Fruit fly (Drosophila melanogaster): ENCODE measurements around the gene CG2225.

Gene CG2225

DNA sequence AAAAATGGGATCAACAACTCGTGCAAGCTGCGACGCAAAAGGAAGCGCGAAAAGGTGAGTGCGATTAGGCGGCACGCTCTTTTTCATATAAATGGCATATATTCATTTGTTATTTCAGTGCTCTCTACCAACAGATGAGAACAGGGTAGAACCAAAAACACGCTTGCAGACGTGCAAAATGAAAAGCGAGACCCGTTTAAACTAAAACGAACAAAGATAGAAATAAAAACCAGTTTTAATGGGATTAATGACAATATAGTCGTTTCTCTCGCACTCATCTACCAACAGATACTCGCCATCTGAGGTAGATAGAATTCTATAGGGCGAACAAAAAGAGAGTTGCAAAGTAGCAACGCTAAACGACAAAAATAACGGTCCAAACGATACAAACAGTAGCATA lies 48.8 kb downstream of the CG2225 start (continued):
- TF ChIP-seq CG34422 (GFP tag; IDR thresholded peaks at IDR 0.05) = peak; percentile 8; the same call in 1 of the 3 replicates
- TF ChIP-seq cad (GFP tag; optimal IDR thresholded peaks at IDR 0.05) = no peak
- no peak for TF ChIP-seq maf-S (GFP tag; optimal IDR thresholded peaks at IDR 0.05)
- TF ChIP-seq CG9215 (GFP tag; IDR thresholded peaks at IDR 0.05) = no peak
- TF ChIP-seq dmrt11E (tag; optimal IDR thresholded peaks at IDR 0.05) = no peak
- peak; percentile 77 for TF ChIP-seq CG2199 (GFP tag; IDR thresholded peaks at IDR 0.05)
- TF ChIP-seq Doc3 (GFP tag; IDR thresholded peaks at IDR 0.05; ENCODE audit: partially characterized antibody) = no peak

DNA sequence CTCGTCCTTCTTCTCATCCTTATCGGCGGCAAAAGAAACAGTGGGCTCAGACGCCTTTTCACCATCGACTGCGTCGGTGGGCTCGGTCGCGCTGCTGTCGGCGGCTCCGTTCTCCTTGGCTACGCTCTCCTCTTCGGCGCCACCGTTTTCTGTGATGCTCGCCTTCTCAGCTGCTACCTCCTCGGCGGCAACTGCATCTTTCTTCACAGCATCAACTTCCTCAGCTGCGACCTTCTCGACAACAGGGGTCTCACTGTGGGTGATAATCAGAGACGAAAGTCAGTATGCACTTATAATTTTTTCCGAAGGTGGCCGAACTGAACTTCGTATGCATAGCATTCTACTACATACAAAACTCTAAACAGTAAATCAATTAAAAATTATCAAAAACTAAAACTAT lies 49.4 kb downstream of the CG2225 start:
- TF ChIP-seq CG31224 (GFP tag; IDR thresholded peaks at IDR 0.05) (no peak), CG17829 (tag; optimal IDR thresholded peaks at IDR 0.05) (no peak), crp (GFP tag; optimal IDR thresholded peaks at IDR 0.05) (no peak), ttk (GFP tag; IDR thresholded peaks at IDR 0.05) (peak; percentile 8; the same call in 1 of the 2 replicates), CG34376 (GFP tag; optimal IDR thresholded peaks at IDR 0.05) (no peak), pzg (GFP tag; optimal IDR thresholded peaks at IDR 0.05) (no peak), CG4360 (GFP tag; IDR thresholded peaks at IDR 0.05) (no peak), ci (GFP tag; IDR thresholded peaks at IDR 0.05) (0 out of 3 replicates have a peak, but pooled peaks have one; percentile 28), ken (GFP tag; IDR thresholded peaks at IDR 0.05) (0 out of 3 replicates have a peak, but pooled peaks have one; percentile 17), HLHmδ (GFP tag; optimal IDR thresholded peaks at IDR 0.05) (no peak), Med (GFP tag) (peak; percentile 53), scrt (GFP tag; optimal IDR thresholded peaks at IDR 0.05) (no peak), HLH3B (GFP tag; IDR thresholded peaks at IDR 0.05) (0 out of 2 replicates have a peak, but pooled peaks have one; percentile 8), Deaf1 (tag; optimal IDR thresholded peaks at IDR 0.05) (peak; percentile 13)

DNA sequence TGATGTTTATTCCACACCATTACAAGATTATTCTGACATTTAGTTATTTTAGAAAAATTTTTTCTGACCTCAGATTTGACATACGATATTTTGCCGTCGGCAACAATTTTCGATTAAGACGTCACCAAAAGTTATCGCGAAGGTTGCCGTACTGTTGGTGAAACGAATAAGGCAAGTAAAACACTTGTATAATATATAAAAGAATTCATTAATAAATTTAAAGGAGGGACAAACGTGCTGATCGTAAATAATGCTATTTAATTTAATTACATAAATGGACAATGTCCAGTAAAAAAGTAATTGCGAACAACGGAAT lies 52.9 kb downstream of the CG2225 start:
- TF ChIP-seq CG15514 (GFP tag; optimal IDR thresholded peaks at IDR 0.05) (peak; percentile 5), CG6791 (GFP tag; IDR thresholded peaks at IDR 0.05; ENCODE audit: partially characterized antibody) (peak; percentile 64), CG34224 (GFP tag; IDR thresholded peaks at IDR 0.05; ENCODE audit: partially characterized antibody) (peak; percentile 57; the same call in 1 of the 3 replicates), repo (GFP tag; optimal IDR thresholded peaks at IDR 0.05) (no peak), Pdp1 (GFP tag; optimal IDR thresholded peaks at IDR 0.05) (peak in 1 of 2 experiments; percentile 68), Dref (GFP tag; IDR thresholded peaks at IDR 0.05) (peak; percentile 65), vnd (GFP tag; IDR thresholded peaks at IDR 0.05; ENCODE audit: partially characterized antibody) (peak; percentile 14; the same call in 1 of the 3 replicates), al (GFP tag; IDR thresholded peaks at IDR 0.05) (no peak), vfl (GFP tag; optimal IDR thresholded peaks at IDR 0.05) (no peak), CG10267 (tag; optimal IDR thresholded peaks at IDR 0.05) (peak; percentile 9), vvl (GFP tag; IDR thresholded peaks at IDR 0.05) (no peak), seq (GFP tag; IDR thresholded peaks at IDR 0.05) (no peak), unc-4 (GFP tag; IDR thresholded peaks at IDR 0.05; ENCODE audit: partially characterized antibody) (peak; percentile 48; the same call in 1 of the 2 replicates), Drgx (GFP tag; IDR thresholded peaks at IDR 0.05) (no peak), CG12391 (tag; optimal IDR thresholded peaks at IDR 0.05) (no peak), CG1603 (tag; optimal IDR thresholded peaks at IDR 0.05) (peak; percentile 57), ase (GFP tag; IDR thresholded peaks at IDR 0.05) (no peak), cad (GFP tag; optimal IDR thresholded peaks at IDR 0.05) (no peak), Scr (GFP tag; IDR thresholded peaks at IDR 0.05; ENCODE audit: partially characterized antibody) (peak; percentile 58; the same call in 1 of the 2 replicates), CG3163 (GFP tag; optimal IDR thresholded peaks at IDR 0.05) (no peak), CG7839 (tag; optimal IDR thresholded peaks at IDR 0.05) (no peak), grau (tag; optimal IDR thresholded peaks at IDR 0.05) (no peak), knrl (GFP tag; IDR thresholded peaks at IDR 0.05; ENCODE audit: partially characterized antibody) (peak; percentile 55; the same call in 1 of the 3 replicates), CG14710 (tag; optimal IDR thresholded peaks at IDR 0.05) (no peak), amos (GFP tag; IDR thresholded peaks at IDR 0.05; ENCODE audit: partially characterized antibody) (peak; percentile 50; the same call in 1 of the 2 replicates), CG7556 (GFP tag; optimal IDR thresholded peaks at IDR 0.05) (no peak), hb (GFP tag; IDR thresholded peaks at IDR 0.05; ENCODE audit: partially characterized antibody) (no peak), D19B (GFP tag; optimal IDR thresholded peaks at IDR 0.05) (no peak)

Measured in whole organism, embryonic.